Fruit fly (Drosophila melanogaster) whole organism, adult: ENCODE results near the gene COX6B.
A peak's percentile ranks its signal among the peaks of the same experiment; 100 is the strongest.

Source experiments
- CG12768 ChIP-seq: fragments of 200-800 bp; sonication (Bioruptor generic); optimal IDR thresholded peaks from 2 replicates; lab custom pipeline; 2017; ENCODE audit warnings: missing biosample characterization, missing genetic modification characterization, mild to moderate bottlenecking, moderate library complexity, missing genetic modification reagents
- CG14711 ChIP-seq: fragments of 200-800 bp; sonication (Bioruptor generic); optimal IDR thresholded peaks from 2 replicates; lab custom pipeline; 2018; ENCODE audit warnings: missing biosample characterization, mild to moderate bottlenecking, missing genetic modification characterization, moderate library complexity
- CG5204 ChIP-seq: fragments of 200-800 bp; sonication (Bioruptor generic); optimal IDR thresholded peaks from 2 replicates; lab custom pipeline; 2016; ENCODE audit warnings: missing biosample characterization, missing genetic modification characterization
- Clk ChIP-seq: fragments of 200-800 bp; sonication (Bioruptor generic); optimal IDR thresholded peaks from 2 replicates; lab custom pipeline; 2017; ENCODE audit warnings: missing biosample characterization, missing genetic modification characterization
- Crg-1 ChIP-seq: fragments of 200-800 bp; sonication (Bioruptor generic); optimal IDR thresholded peaks from 2 replicates; lab custom pipeline; 2016; ENCODE audit warnings: missing biosample characterization, missing genetic modification characterization
- Mnt ChIP-seq: fragments of 200-800 bp; sonication (Bioruptor generic); optimal IDR thresholded peaks from 2 replicates; lab custom pipeline; 2016; ENCODE audit warnings: missing biosample characterization, mild to moderate bottlenecking, missing genetic modification characterization
- cnc ChIP-seq, 2 experiments: fragments of >200 bp; optimal IDR thresholded peaks; 2 replicates each; lab custom pipeline; 2017
- kay ChIP-seq: fragments of 200-800 bp; sonication (Bioruptor generic); peaks from one replicate; lab custom pipeline; 2016; ENCODE audit warnings: missing biosample characterization, missing genetic modification characterization, borderline replicate concordance
- pad ChIP-seq: fragments of 200-800 bp; sonication (Bioruptor generic); optimal IDR thresholded peaks from 3 replicates; lab custom pipeline; 2017; ENCODE audit warnings: missing biosample characterization, missing genetic modification characterization, mild to moderate bottlenecking, moderate library complexity, missing genetic modification reagents
- tj ChIP-seq: fragments of 200-800 bp; sonication (Bioruptor generic); optimal IDR thresholded peaks from 3 replicates; lab custom pipeline; 2017; ENCODE audit warnings: missing biosample characterization, mild to moderate bottlenecking, missing genetic modification characterization, moderate library complexity

- TF ChIP-seq tj (GFP tag; lab: Kevin White, UChicago) (no peak), CG5204 (GFP tag; lab: Kevin White, UChicago) (no peak), Mnt (no peak), CG14711 (tag; lab: Kevin White, UChicago) (no peak), pad (GFP tag; lab: Kevin White, UChicago) (peak; percentile 53), cnc (optimal IDR thresholded peaks at IDR 0.05; lab: Kevin White, UChicago) (no peak), CG12768 (GFP tag; lab: Kevin White, UChicago) (no peak), kay (GFP tag; lab: Kevin White, UChicago) (no peak), Clk (no peak), Crg-1 (no peak)
These were observed 46.8 kb downstream of the COX6B start for dm6 chrX:19697255-19697877.
